Fruit fly (Drosophila melanogaster): Measurements from ENCODE around the gene ppk27.
A peak's percentile ranks its signal among the peaks of the same experiment; 100 is the strongest.

ppk27 gene

dm6 chr3L:3765782-3766520 is 10.9 kb upstream of the ppk27 start (continued):
- TF ChIP-seq CG6683 (GFP tag; optimal IDR thresholded peaks at IDR 0.05) (peak; percentile 23), cato (GFP tag; optimal IDR thresholded peaks at IDR 0.05; ENCODE audit: borderline replicate concordance) (no peak), CG9817 (tag; optimal IDR thresholded peaks at IDR 0.05) (peak; percentile 79), scrt (GFP tag; optimal IDR thresholded peaks at IDR 0.05) (peak; percentile 52), sna (GFP tag; IDR thresholded peaks at IDR 0.05; ENCODE audit: partially characterized antibody) (no peak), gcm2 (GFP tag; optimal IDR thresholded peaks at IDR 0.05) (peak; percentile 45), CG11504 (tag; optimal IDR thresholded peaks at IDR 0.05) (peak; percentile 80), CG11085 (GFP tag; IDR thresholded peaks at IDR 0.05) (peak; percentile 70), CG1529 (GFP tag; optimal IDR thresholded peaks at IDR 0.05) (peak; percentile 50), CG31441 (GFP tag; IDR thresholded peaks at IDR 0.05) (peak; percentile 86), CG10366 (GFP tag; IDR thresholded peaks at IDR 0.05) (peak; percentile 83), trem (tag; optimal IDR thresholded peaks at IDR 0.05) (no peak), CG32767 (GFP tag; IDR thresholded peaks at IDR 0.05) (peak; percentile 41; the same call in 1 of the 2 replicates), dimm (GFP tag; IDR thresholded peaks at IDR 0.05) (peak; percentile 50; the same call in 1 of the 2 replicates), MBD-R2 (GFP tag; IDR thresholded peaks at IDR 0.05) (peak; percentile 63; the same call in 1 of the 2 replicates), ap (GFP tag; IDR thresholded peaks at IDR 0.05) (peak; percentile 56), NfI (GFP tag; optimal IDR thresholded peaks at IDR 0.05) (peak; percentile 68), Hr39 (optimal IDR thresholded peaks at IDR 0.05) (no peak), CG3726 (GFP tag; IDR thresholded peaks at IDR 0.05) (peak; percentile 53; the same call in 1 of the 3 replicates), slp2 (GFP tag; optimal IDR thresholded peaks at IDR 0.05) (no peak), gcm (GFP tag; optimal IDR thresholded peaks at IDR 0.05) (peak; percentile 49), CG9727 (GFP tag; optimal IDR thresholded peaks at IDR 0.05) (peak; percentile 75), rib (GFP tag; IDR thresholded peaks at IDR 0.05) (no peak), CG4854 (GFP tag; optimal IDR thresholded peaks at IDR 0.05) (peak; percentile 4), CG9437 (GFP tag; optimal IDR thresholded peaks at IDR 0.05) (peak; percentile 74), CG18764 (GFP tag; optimal IDR thresholded peaks at IDR 0.05) (no peak), NK7.1 (GFP tag; optimal IDR thresholded peaks at IDR 0.05) (no peak), chif (GFP tag; optimal IDR thresholded peaks at IDR 0.05) (peak; percentile 9 to 29), CG31388 (GFP tag; optimal IDR thresholded peaks at IDR 0.05) (no peak), ind (GFP tag; optimal IDR thresholded peaks at IDR 0.05) (peak; percentile 44), jumu (GFP tag; optimal IDR thresholded peaks at IDR 0.05) (peak; percentile 25), HmgZ (tag; optimal IDR thresholded peaks at IDR 0.05) (no peak), Dip3 (GFP tag; optimal IDR thresholded peaks at IDR 0.05) (no peak), CG7271 (tag; optimal IDR thresholded peaks at IDR 0.05) (no peak), knrl (GFP tag; IDR thresholded peaks at IDR 0.05; ENCODE audit: partially characterized antibody) (no peak), CG11723 (GFP tag; optimal IDR thresholded peaks at IDR 0.05) (peak; percentile 41), dati (GFP tag; IDR thresholded peaks at IDR 0.05) (no peak), jigr1 (GFP tag; IDR thresholded peaks at IDR 0.05) (0 out of 3 replicates have a peak, but pooled peaks have one; percentile 31), CG12744 (GFP tag; optimal IDR thresholded peaks at IDR 0.05) (no peak), Fer1 (GFP tag; optimal IDR thresholded peaks at IDR 0.05) (peak; percentile 62), unpg (GFP tag; optimal IDR thresholded peaks at IDR 0.05) (peak; percentile 82), ro (GFP tag; IDR thresholded peaks at IDR 0.05) (no peak), CG7839 (tag; optimal IDR thresholded peaks at IDR 0.05) (peak; percentile 85), gt (GFP tag; IDR thresholded peaks at IDR 0.05) (peak; percentile 9; the same call in 1 of the 2 replicates), Hey (tag; optimal IDR thresholded peaks at IDR 0.05) (no peak), Xrp1 (GFP tag; IDR thresholded peaks at IDR 0.05) (peak; percentile 75), YL-1 (GFP tag; optimal IDR thresholded peaks at IDR 0.05) (peak; percentile 32), Rfx (GFP tag; IDR thresholded peaks at IDR 0.05) (peak; percentile 82), gsb-n (tag; optimal IDR thresholded peaks at IDR 0.05) (peak; percentile 20), CG32772 (GFP tag; IDR thresholded peaks at IDR 0.05) (peak; percentile 76)
